Fruit fly (Drosophila melanogaster): ENCODE data around the gene BI-1.

Gene BI-1

dm6 chr3L:8312290-8312689 is 3.5 kb upstream of the BI-1 start (continued):
- no peak for TF ChIP-seq CG10462 (GFP tag; optimal IDR thresholded peaks at IDR 0.05)
- TF ChIP-seq CG7928 (GFP tag; optimal IDR thresholded peaks at IDR 0.05), result no peak
- TF ChIP-seq Ets65A (GFP tag), result peak; percentile 91
- TF ChIP-seq Hmx (GFP tag; optimal IDR thresholded peaks at IDR 0.05), result no peak
- TF ChIP-seq Bgb (GFP tag; IDR thresholded peaks at IDR 0.05; ENCODE audit: partially characterized antibody), result no peak
- no peak for TF ChIP-seq Fer2 (tag; optimal IDR thresholded peaks at IDR 0.05)
- TF ChIP-seq CG15073 (GFP tag; optimal IDR thresholded peaks at IDR 0.05), result no peak
- TF ChIP-seq NfI (GFP tag; optimal IDR thresholded peaks at IDR 0.05), result no peak
- TF ChIP-seq Sry-β (GFP tag; optimal IDR thresholded peaks at IDR 0.05), result no peak
- no peak for TF ChIP-seq Nf-YC (tag; optimal IDR thresholded peaks at IDR 0.05)

- TF ChIP-seq Taf1 (GFP tag; IDR thresholded peaks at IDR 0.05), result no peak
- TF ChIP-seq CG10979 (tag; optimal IDR thresholded peaks at IDR 0.05), result no peak
- TF ChIP-seq sob (GFP tag; IDR thresholded peaks at IDR 0.05), result no peak
- no peak for TF ChIP-seq CG17328 (GFP tag; IDR thresholded peaks at IDR 0.05)
- no peak for TF ChIP-seq CG14441 (GFP tag; IDR thresholded peaks at IDR 0.05)
- TF ChIP-seq nmo (GFP tag; optimal IDR thresholded peaks at IDR 0.05), result no peak
- no peak for TF ChIP-seq HLH4C (GFP tag; IDR thresholded peaks at IDR 0.05; ENCODE audit: partially characterized antibody)
- TF ChIP-seq Dref (GFP tag; IDR thresholded peaks at IDR 0.05), result no peak
- no peak for TF ChIP-seq CG14860 (GFP tag; IDR thresholded peaks at IDR 0.05; ENCODE audit: partially characterized antibody)
- no peak for TF ChIP-seq YL-1 (GFP tag; optimal IDR thresholded peaks at IDR 0.05)
- no peak for TF ChIP-seq CG10959 (GFP tag; IDR thresholded peaks at IDR 0.05)
- TF ChIP-seq bcd (GFP tag; optimal IDR thresholded peaks at IDR 0.05), result no peak
- TF ChIP-seq grau (tag; optimal IDR thresholded peaks at IDR 0.05), result no peak
- no peak for TF ChIP-seq CTCF (GFP tag; optimal IDR thresholded peaks at IDR 0.05)
- TF ChIP-seq CG6791 (GFP tag; IDR thresholded peaks at IDR 0.05; ENCODE audit: partially characterized antibody), result no peak
Measured at dm6 chr3L:8306880-8307279, 1.9 kb downstream of the BI-1 start, which contains the start of gene Gr66a. Gene Gr66a (minus strand): TSS chr3L:8306980.

- TF ChIP-seq D (optimal IDR thresholded peaks at IDR 0.05) (no peak), D (GFP tag; optimal IDR thresholded peaks at IDR 0.05) (no peak), CG32532 (GFP tag; IDR thresholded peaks at IDR 0.05) (no peak), CG2120 (GFP tag; optimal IDR thresholded peaks at IDR 0.05) (peak; percentile 18), MTF-1 (GFP tag; optimal IDR thresholded peaks at IDR 0.05; ENCODE audit: borderline replicate concordance) (no peak), CG31224 (GFP tag; IDR thresholded peaks at IDR 0.05) (no peak), CG9609 (GFP tag; optimal IDR thresholded peaks at IDR 0.05) (no peak), D19B (GFP tag; optimal IDR thresholded peaks at IDR 0.05) (no peak), Six4 (GFP tag; optimal IDR thresholded peaks at IDR 0.05) (no peak), CG3847 (GFP tag; IDR thresholded peaks at IDR 0.05) (no peak), Myb (GFP tag; optimal IDR thresholded peaks at IDR 0.05) (no peak), CG10321 (GFP tag; IDR thresholded peaks at IDR 0.05) (no peak), Hsf (GFP tag; optimal IDR thresholded peaks at IDR 0.05) (no peak), CG11504 (tag; optimal IDR thresholded peaks at IDR 0.05) (no peak), CG10267 (tag; optimal IDR thresholded peaks at IDR 0.05) (peak; percentile 74), GATAe (GFP tag; conservative IDR thresholded peaks at IDR 0.05) (no peak), CG13624 (GFP tag; optimal IDR thresholded peaks at IDR 0.05) (no peak), trem (tag; optimal IDR thresholded peaks at IDR 0.05) (no peak), CG3407 (GFP tag; optimal IDR thresholded peaks at IDR 0.05) (no peak), Dref (GFP tag; IDR thresholded peaks at IDR 0.05) (no peak), croc (GFP tag; conservative IDR thresholded peaks at IDR 0.05) (no peak), Ets65A (GFP tag) (no peak), Hr39 (optimal IDR thresholded peaks at IDR 0.05) (no peak), CG10462 (GFP tag; optimal IDR thresholded peaks at IDR 0.05) (no peak), Xrp1 (GFP tag; IDR thresholded peaks at IDR 0.05) (no peak), caup (GFP tag; optimal IDR thresholded peaks at IDR 0.05; ENCODE audit: severe bottlenecking) (no peak), onecut (GFP tag; IDR thresholded peaks at IDR 0.05) (no peak), YL-1 (GFP tag; optimal IDR thresholded peaks at IDR 0.05) (no peak), rib (GFP tag; IDR thresholded peaks at IDR 0.05) (no peak), bbx (GFP tag; IDR thresholded peaks at IDR 0.05; ENCODE audit: partially characterized antibody) (peak; percentile 7; the same call in 1 of the 2 replicates)
Measured at dm6 chr3L:8303912-8304311, 4.8 kb downstream of the BI-1 start, which contains the start of the genes CG7194 and Sbp2. Gene CG7194 (minus strand): TSS chr3L:8304059. Gene Sbp2 (plus strand): TSS chr3L:8304157.
